Worm (Caenorhabditis elegans) whole organism, L4/young adult: ENCODE results near the gene gnrr-4.

ENCODE experiments used
- W03F9.2 ChIP-seq: fragments of 150-350 bp; optimal IDR thresholded peaks from 2 replicates; lab custom pipeline; 2014; ENCODE audit warnings: missing biosample characterization, missing genetic modification characterization
- dao-5 ChIP-seq: sonication (generic microtip); optimal IDR thresholded peaks from 2 replicates; lab custom pipeline; 2016; ENCODE audit warnings: missing genotype, missing genetic modification characterization, moderate library complexity, missing compliant biosample characterization
- him-1 ChIP-seq: sonication (generic microtip); optimal IDR thresholded peaks from 2 replicates; lab custom pipeline; 2016; ENCODE audit warnings: missing genotype, missing genetic modification reagents, missing genetic modification characterization, missing compliant biosample characterization

- TF ChIP-seq him-1 (tag; lab: Kevin White, UChicago) (no peak), dao-5 (tag; lab: Kevin White, UChicago) (no peak), W03F9.2 (tag; lab: Kevin White, UChicago) (no peak)
These were observed 27.5 kb upstream of the gnrr-4 start, which contains the start of gene C54H2.4 for ce11 chrX:5770648-5771047.
